Worm (Caenorhabditis elegans) whole organism, midembryonic: ENCODE measurements around the gene srt-29.

ENCODE experiments used
- T22C8.4 ChIP-seq: fragments of 200-800 bp; sonication (Bioruptor generic); IDR thresholded peaks from 2 replicates; pipeline ENCODE4 v1.3.6; 2022; ENCODE audit warnings: missing genetic modification characterization, missing compliant biosample characterization
- cog-1 ChIP-seq: sonication (generic microtip); optimal IDR thresholded peaks from 2 replicates; lab custom pipeline; 2016; ENCODE audit warnings: missing genetic modification characterization, missing compliant biosample characterization
- klf-2 ChIP-seq: fragments of 200-800 bp; sonication (Bioruptor generic); conservative IDR thresholded peaks from 2 replicates; pipeline ENCODE4 v1.3.6; 2022; ENCODE audit warnings: missing genetic modification reagents, missing genetic modification characterization, missing compliant biosample characterization
- med-1 ChIP-seq: sonication (generic microtip); optimal IDR thresholded peaks from 2 replicates; lab custom pipeline; 2017; ENCODE audit warnings: missing genetic modification characterization, mild to moderate bottlenecking, missing compliant biosample characterization, antibody characterized with exemption, missing genetic modification reagents; ENCODE audit not compliant: insufficient read depth
- tab-1 ChIP-seq: fragments of 200-800 bp; sonication (Bioruptor generic); IDR thresholded peaks from 2 replicates; pipeline ENCODE4 v1.3.6; 2022; ENCODE audit warnings: missing genetic modification characterization, missing compliant biosample characterization
- ztf-29 ChIP-seq: fragments of 200-800 bp; sonication (Bioruptor generic); IDR thresholded peaks from 2 replicates; pipeline ENCODE4 v1.3.6; 2022; ENCODE audit warnings: missing genetic modification reagents, missing genetic modification characterization, missing compliant biosample characterization

DNA sequence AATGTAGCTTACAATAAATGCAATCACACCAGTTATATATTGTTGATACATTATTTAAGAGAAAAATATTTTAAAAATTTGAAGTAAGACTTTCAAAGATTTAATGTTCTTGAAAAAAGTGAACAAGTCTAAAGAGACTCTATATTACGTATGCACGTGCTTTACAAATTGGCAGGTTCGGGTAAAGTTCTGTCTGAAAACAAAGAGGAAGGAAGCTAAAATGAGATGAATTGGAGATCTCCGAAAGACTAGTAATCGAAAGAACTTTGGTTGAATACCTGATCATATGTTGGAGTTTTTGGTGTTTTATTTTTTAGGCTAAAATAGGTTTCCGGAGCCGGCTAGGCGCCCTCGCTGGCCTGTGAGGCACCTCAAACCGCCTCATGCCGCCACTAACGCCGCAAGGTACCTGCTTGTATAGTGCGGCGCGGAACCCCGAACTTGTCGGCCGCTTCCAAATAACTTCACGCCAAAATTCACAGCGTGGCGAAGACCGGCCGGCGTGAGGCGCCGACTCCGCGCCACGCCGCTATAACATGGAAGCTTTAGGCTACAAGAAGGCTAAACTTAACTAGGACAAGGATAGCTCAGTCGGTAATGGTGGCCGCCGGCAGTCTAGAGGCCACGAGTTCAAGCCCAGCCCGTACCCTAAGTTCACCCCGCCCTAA is 38.4 kb upstream of the srt-29 start, which contains the start of gene srx-28:
- TF ChIP-seq med-1 (GFP tag; lab: Kevin White, UChicago): no peak
- no peak for TF ChIP-seq klf-2
- TF ChIP-seq ztf-29 (GFP tag; lab: Robert Waterston, UW): no peak
- TF ChIP-seq T22C8.4 (GFP tag; lab: Robert Waterston, UW): no peak
- TF ChIP-seq tab-1 (GFP tag; lab: Robert Waterston, UW): no peak
- no peak for TF ChIP-seq cog-1
